Worm (Caenorhabditis elegans) whole organism, early embryonic: Measurements from ENCODE around the gene mesp-1.

Experiments
- B0310.2 ChIP-seq: sonication (generic microtip); optimal IDR thresholded peaks from 2 replicates; lab custom pipeline; 2016; ENCODE audit warnings: mild to moderate bottlenecking, missing genetic modification characterization, missing compliant biosample characterization
- F13C5.2 ChIP-seq: sonication (generic microtip); optimal IDR thresholded peaks from 2 replicates; lab custom pipeline; 2017; ENCODE audit warnings: mild to moderate bottlenecking, missing genetic modification characterization, inconsistent platforms, missing compliant biosample characterization
- aly-1 ChIP-seq: sonication (generic microtip); optimal IDR thresholded peaks from 2 replicates; lab custom pipeline; 2016; ENCODE audit warnings: missing genetic modification characterization, missing compliant biosample characterization
- ama-1 ChIP-seq: fragments of 150-350 bp; optimal IDR thresholded peaks from 2 replicates; lab custom pipeline; 2014
- ets-7 ChIP-seq: sonication (generic microtip); optimal IDR thresholded peaks from 2 replicates; lab custom pipeline; 2016; ENCODE audit warnings: missing genotype, missing genetic modification characterization, missing compliant biosample characterization
- flt-1 ChIP-seq: fragments of 200-800 bp; sonication (Bioruptor generic); IDR thresholded peaks from 2 replicates; pipeline ENCODE4 v1.3.6; 2022; ENCODE audit warnings: missing genetic modification characterization, missing compliant biosample characterization
- pes-1 ChIP-seq: fragments of 200-800 bp; sonication (Bioruptor generic); IDR thresholded peaks from 2 replicates; pipeline ENCODE4 v1.3.6; 2022; ENCODE audit warnings: missing genetic modification reagents, missing genetic modification characterization, missing compliant biosample characterization
- tbx-11 ChIP-seq: fragments of 200-800 bp; sonication (Bioruptor generic); IDR thresholded peaks from 2 replicates; pipeline ENCODE4 v1.3.6; 2022; ENCODE audit warnings: missing genetic modification characterization, missing compliant biosample characterization
- tbx-37 ChIP-seq: fragments of 200-800 bp; sonication (Bioruptor generic); conservative IDR thresholded peaks from 2 replicates; pipeline ENCODE4 v1.3.6; 2022; ENCODE audit warnings: missing genetic modification reagents, missing genetic modification characterization, missing compliant biosample characterization

DNA sequence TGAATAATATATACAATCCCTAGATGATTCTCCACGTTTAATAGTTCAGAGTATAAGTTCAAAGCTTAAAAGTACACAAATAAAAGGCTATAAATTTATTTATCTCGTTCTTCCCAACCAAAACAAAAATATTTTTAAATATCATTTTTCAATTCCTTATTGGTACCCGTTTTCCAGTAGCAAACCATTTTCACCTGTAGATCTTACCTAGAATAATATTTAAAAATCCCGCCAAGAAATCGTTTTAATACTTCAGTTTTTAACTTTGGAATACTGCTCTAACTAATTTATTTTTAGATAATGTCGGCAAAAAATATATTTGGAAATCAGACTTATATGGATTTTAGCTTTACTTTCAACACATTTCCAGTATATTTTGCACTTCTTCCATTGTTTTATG lies 6.9 kb upstream of the mesp-1 start, which contains the start of gene sru-7:
- TF ChIP-seq tbx-37 (GFP tag; lab: Robert Waterston, UW) (no peak), F13C5.2 (tag; lab: Kevin White, UChicago) (no peak), ama-1 (lab: Kevin White, UChicago) (no peak), flt-1 (no peak), ets-7 (tag; lab: Kevin White, UChicago) (no peak), aly-1 (tag; lab: Kevin White, UChicago) (no peak), B0310.2 (tag; lab: Kevin White, UChicago) (no peak), tbx-11 (GFP tag; lab: Robert Waterston, UW) (no peak), pes-1 (no peak)
